Fruit fly (Drosophila melanogaster): ENCODE data around the gene bdwf.
A peak's percentile ranks its signal among the peaks of the same experiment; 100 is the strongest.

Gene bdwf

dm6 chr3R:17008018-17008674, 34.8 kb downstream of the bdwf start, which contains the start of gene CG8907 (continued):
- TF ChIP-seq exex (tag; optimal IDR thresholded peaks at IDR 0.05) (peak; percentile 98), Spps (tag; optimal IDR thresholded peaks at IDR 0.05) (no peak), CG8944 (GFP tag; optimal IDR thresholded peaks at IDR 0.05) (no peak), CG2678 (tag; optimal IDR thresholded peaks at IDR 0.05) (no peak), Elba2 (GFP tag; optimal IDR thresholded peaks at IDR 0.05) (no peak), CG4424 (GFP tag; optimal IDR thresholded peaks at IDR 0.05) (no peak), GATAe (GFP tag; conservative IDR thresholded peaks at IDR 0.05) (peak; percentile 96), sug (tag; optimal IDR thresholded peaks at IDR 0.05) (peak; percentile 68), sd (tag; optimal IDR thresholded peaks at IDR 0.05) (peak; percentile 81), lab (GFP tag; optimal IDR thresholded peaks at IDR 0.05) (peak; percentile 74), CG15479 (GFP tag; optimal IDR thresholded peaks at IDR 0.05) (peak; percentile 92), grn (GFP tag; optimal IDR thresholded peaks at IDR 0.05) (peak; percentile 82), cad (GFP tag; optimal IDR thresholded peaks at IDR 0.05) (no peak), ab (GFP tag; optimal IDR thresholded peaks at IDR 0.05) (no peak)

dm6 chr3R:17007336-17007735, 35.6 kb downstream of the bdwf start:
- TF ChIP-seq CG12071 (GFP tag; optimal IDR thresholded peaks at IDR 0.05) (peak; percentile 64), CG18262 (tag; optimal IDR thresholded peaks at IDR 0.05) (no peak), pan (optimal IDR thresholded peaks at IDR 0.05) (no peak), pan (GFP tag; optimal IDR thresholded peaks at IDR 0.05 in 1 of 2, IDR thresholded peaks at IDR 0.05 in 1 of 2) (peak in 1 of 2 experiments; percentile 12), dan (GFP tag; IDR thresholded peaks at IDR 0.05) (no peak), tap (tag; optimal IDR thresholded peaks at IDR 0.05) (peak; percentile 33), CG31441 (GFP tag; IDR thresholded peaks at IDR 0.05) (0 out of 2 replicates have a peak, but pooled peaks have one; percentile 11), CG3281 (GFP tag; optimal IDR thresholded peaks at IDR 0.05) (peak; percentile 36), klu (GFP tag; IDR thresholded peaks at IDR 0.05) (no peak), Poxn (GFP tag; IDR thresholded peaks at IDR 0.05) (no peak), Fer3 (tag; optimal IDR thresholded peaks at IDR 0.05) (peak; percentile 26), PHDP (tag; optimal IDR thresholded peaks at IDR 0.05) (peak; percentile 60), hkb (optimal IDR thresholded peaks at IDR 0.05) (no peak), hkb (GFP tag; IDR thresholded peaks at IDR 0.05) (no peak), Nf-YB (GFP tag; optimal IDR thresholded peaks at IDR 0.05) (peak; percentile 21), CG14860 (GFP tag; IDR thresholded peaks at IDR 0.05; ENCODE audit: partially characterized antibody) (no peak), CG13296 (GFP tag; optimal IDR thresholded peaks at IDR 0.05) (peak; percentile 53), Ets97D (GFP tag; optimal IDR thresholded peaks at IDR 0.05) (no peak), CG2678 (tag; optimal IDR thresholded peaks at IDR 0.05) (peak; percentile 71), CG6813 (GFP tag; optimal IDR thresholded peaks at IDR 0.05) (peak; percentile 17), CG17912 (GFP tag; optimal IDR thresholded peaks at IDR 0.05) (peak; percentile 37), Eip74EF (GFP tag; optimal IDR thresholded peaks at IDR 0.05) (peak in 1 of 2 experiments; percentile 21), Hr51 (GFP tag; optimal IDR thresholded peaks at IDR 0.05) (no peak), Pdp1 (GFP tag; optimal IDR thresholded peaks at IDR 0.05) (peak in 1 of 2 experiments; percentile 40), NfI (GFP tag; optimal IDR thresholded peaks at IDR 0.05) (peak; percentile 31), Xrp1 (GFP tag; IDR thresholded peaks at IDR 0.05) (no peak), B-H2 (GFP tag; optimal IDR thresholded peaks at IDR 0.05) (peak; percentile 26), CG6765 (GFP tag; optimal IDR thresholded peaks at IDR 0.05) (peak; percentile 27), Gsc (GFP tag; IDR thresholded peaks at IDR 0.05) (no peak), D19A (tag; optimal IDR thresholded peaks at IDR 0.05) (no peak), sd (tag; optimal IDR thresholded peaks at IDR 0.05) (peak; percentile 82), fd3F (GFP tag; optimal IDR thresholded peaks at IDR 0.05) (peak; percentile 30), pfk (GFP tag; optimal IDR thresholded peaks at IDR 0.05) (no peak), Sox100B (GFP tag; optimal IDR thresholded peaks at IDR 0.05) (peak; percentile 28), CG7839 (tag; optimal IDR thresholded peaks at IDR 0.05) (peak; percentile 31), CG13894 (tag; optimal IDR thresholded peaks at IDR 0.05) (peak; percentile 60)
